Worm (Caenorhabditis elegans) whole organism, late embryonic: Measurements from ENCODE around the gene srh-274.
"Not testable (repeated sequence)": the region's sequence is repeated elsewhere in the genome, so short reads cannot be mapped to it uniquely, and the experiment has no call there.

Experiments used
- C08G9.2 ChIP-seq: sonication (generic microtip); optimal IDR thresholded peaks from 2 replicates; lab custom pipeline; 2016; ENCODE audit warnings: mild to moderate bottlenecking, missing genetic modification characterization, moderate library complexity, missing compliant biosample characterization
- C38D4.7 ChIP-seq: fragments of 200-800 bp; sonication (Bioruptor generic); optimal IDR thresholded peaks from 2 replicates; lab custom pipeline; 2018; ENCODE audit warnings: mild to moderate bottlenecking, missing genetic modification characterization, moderate library complexity, missing compliant biosample characterization
- F13H6.1 ChIP-seq: sonication (generic microtip); optimal IDR thresholded peaks from 2 replicates; lab custom pipeline; 2016; ENCODE audit warnings: missing genetic modification characterization, missing compliant biosample characterization
- K02D7.2 ChIP-seq: sonication (generic microtip); optimal IDR thresholded peaks from 2 replicates; lab custom pipeline; 2017; ENCODE audit warnings: mild to moderate bottlenecking, missing genetic modification characterization, missing compliant biosample characterization
- K09A11.1 ChIP-seq: sonication (generic microtip); optimal IDR thresholded peaks from 2 replicates; lab custom pipeline; 2017; ENCODE audit warnings: antibody characterized with exemption, mild to moderate bottlenecking, missing genetic modification characterization, missing compliant biosample characterization; ENCODE audit not compliant: insufficient read depth
- T23F11.4 ChIP-seq: fragments of 200-800 bp; sonication (Bioruptor generic); optimal IDR thresholded peaks from 2 replicates; lab custom pipeline; 2018; ENCODE audit warnings: mild to moderate bottlenecking, missing genetic modification characterization, missing compliant biosample characterization
- Y22D7AL.16 ChIP-seq: sonication (generic microtip); optimal IDR thresholded peaks from 2 replicates; lab custom pipeline; 2016; ENCODE audit warnings: missing genetic modification characterization, missing compliant biosample characterization
- ahr-1 ChIP-seq: sonication (generic microtip); optimal IDR thresholded peaks from 2 replicates; lab custom pipeline; 2016; ENCODE audit warnings: missing genetic modification characterization, missing compliant biosample characterization
- ceh-18 ChIP-seq: sonication (generic microtip); optimal IDR thresholded peaks from 2 replicates; lab custom pipeline; 2016; ENCODE audit warnings: missing genetic modification characterization, missing compliant biosample characterization
- ceh-19 ChIP-seq: fragments of 200-800 bp; sonication (Bioruptor generic); optimal IDR thresholded peaks from 2 replicates; lab custom pipeline; 2018; ENCODE audit warnings: mild to moderate bottlenecking, missing genetic modification characterization, missing compliant biosample characterization
- ceh-2 ChIP-seq: sonication (generic microtip); optimal IDR thresholded peaks from 2 replicates; lab custom pipeline; 2016; ENCODE audit warnings: missing genotype, missing genetic modification characterization, missing compliant biosample characterization
- ceh-31 ChIP-seq: sonication (generic microtip); optimal IDR thresholded peaks from 2 replicates; lab custom pipeline; 2016; ENCODE audit warnings: missing genetic modification characterization, missing compliant biosample characterization
- ceh-34 ChIP-seq: sonication (generic microtip); optimal IDR thresholded peaks from 2 replicates; lab custom pipeline; 2016; ENCODE audit warnings: mild to moderate bottlenecking, missing genetic modification characterization, missing compliant biosample characterization
- ceh-48 ChIP-seq: sonication (generic microtip); optimal IDR thresholded peaks from 2 replicates; lab custom pipeline; 2016; ENCODE audit warnings: missing genetic modification characterization, inconsistent platforms, missing compliant biosample characterization
- ceh-6 ChIP-seq: fragments of 200-800 bp; sonication (Bioruptor generic); optimal IDR thresholded peaks from 2 replicates; lab custom pipeline; 2018; ENCODE audit warnings: mild to moderate bottlenecking, missing genetic modification characterization, missing compliant biosample characterization
- elt-2 ChIP-seq: sonication (generic microtip); optimal IDR thresholded peaks from 2 replicates; lab custom pipeline; 2016; ENCODE audit warnings: missing genetic modification reagents, missing genetic modification characterization, missing compliant biosample characterization
- fax-1 ChIP-seq: sonication (generic microtip); optimal IDR thresholded peaks from 2 replicates; lab custom pipeline; 2016; ENCODE audit warnings: missing genotype, missing genetic modification characterization, missing compliant biosample characterization
- fkh-10 ChIP-seq: fragments of 150-350 bp; optimal IDR thresholded peaks from 2 replicates; lab custom pipeline; 2014; ENCODE audit warnings: missing biosample characterization, missing genetic modification reagents, missing genetic modification characterization
- fkh-6 ChIP-seq: sonication (generic microtip); optimal IDR thresholded peaks from 2 replicates; lab custom pipeline; 2016; ENCODE audit warnings: missing genetic modification characterization, missing compliant biosample characterization
- hlh-13 ChIP-seq: fragments of 200-800 bp; sonication (Bioruptor generic); optimal IDR thresholded peaks from 2 replicates; lab custom pipeline; 2018; ENCODE audit warnings: mild to moderate bottlenecking, missing genetic modification characterization, missing compliant biosample characterization
- hlh-30 ChIP-seq: sonication (generic microtip); optimal IDR thresholded peaks from 2 replicates; lab custom pipeline; 2017; ENCODE audit warnings: antibody characterized with exemption, missing genetic modification characterization, missing compliant biosample characterization; ENCODE audit not compliant: insufficient read depth
- lim-6 ChIP-seq: sonication (generic microtip); optimal IDR thresholded peaks from 2 replicates; lab custom pipeline; 2016; ENCODE audit warnings: missing genetic modification characterization, missing compliant biosample characterization
- lin-11 ChIP-seq: fragments of 200-800 bp; sonication (Bioruptor generic); optimal IDR thresholded peaks from 2 replicates; lab custom pipeline; 2018; ENCODE audit warnings: mild to moderate bottlenecking, missing genetic modification characterization, missing compliant biosample characterization
- madf-2 ChIP-seq: sonication (generic microtip); optimal IDR thresholded peaks from 2 replicates; lab custom pipeline; 2017; ENCODE audit warnings: missing genetic modification characterization, missing compliant biosample characterization
- npax-4 ChIP-seq: sonication (generic microtip); optimal IDR thresholded peaks from 2 replicates; lab custom pipeline; 2016; ENCODE audit warnings: missing genetic modification characterization, missing compliant biosample characterization
- odd-2 ChIP-seq: sonication (generic microtip); optimal IDR thresholded peaks from 2 replicates; lab custom pipeline; 2017; ENCODE audit warnings: antibody characterized with exemption, mild to moderate bottlenecking, missing genetic modification characterization, missing compliant biosample characterization
- pha-4 ChIP-seq: fragments of 150-350 bp; optimal IDR thresholded peaks from 2 replicates; lab custom pipeline; 2018; ENCODE audit warnings: missing biosample characterization, missing genetic modification reagents, missing genetic modification characterization
- pqm-1 ChIP-seq: sonication (generic microtip); optimal IDR thresholded peaks from 2 replicates; lab custom pipeline; 2016; ENCODE audit warnings: missing genetic modification characterization, missing compliant biosample characterization
- sdc-2 ChIP-seq: sonication (generic microtip); optimal IDR thresholded peaks from 2 replicates; lab custom pipeline; 2016; ENCODE audit warnings: missing genotype, missing genetic modification characterization, missing compliant biosample characterization
- sox-2 ChIP-seq: fragments of 200-800 bp; sonication (Bioruptor generic); IDR thresholded peaks from 2 replicates; pipeline ENCODE4 v1.3.6; 2022; ENCODE audit warnings: missing genetic modification reagents, missing genetic modification characterization, missing compliant biosample characterization
- syd-9 ChIP-seq: sonication (generic microtip); optimal IDR thresholded peaks from 2 replicates; lab custom pipeline; 2016; ENCODE audit warnings: mild to moderate bottlenecking, missing genetic modification characterization, moderate library complexity, missing compliant biosample characterization
- tbx-2 ChIP-seq: sonication (generic microtip); optimal IDR thresholded peaks from 2 replicates; lab custom pipeline; 2016; ENCODE audit warnings: missing genetic modification characterization, missing compliant biosample characterization
- tbx-7 ChIP-seq: sonication (generic microtip); optimal IDR thresholded peaks from 2 replicates; lab custom pipeline; 2016; ENCODE audit warnings: missing genotype, missing genetic modification characterization, missing compliant biosample characterization
- ttx-3 ChIP-seq: sonication (generic microtip); optimal IDR thresholded peaks from 2 replicates; lab custom pipeline; 2016; ENCODE audit warnings: missing genetic modification reagents, missing genetic modification characterization, missing compliant biosample characterization
- unc-3 ChIP-seq, 2 experiments: fragments of 200-800 bp in 1 of 2; sonication (Bioruptor generic) in 1 of 2; sonication (generic microtip) in 1 of 2; conservative IDR thresholded peaks in 1 of 2; optimal IDR thresholded peaks in 1 of 2; 2 replicates each; pipeline versions ENCODE4 v1.3.6 to Lab custom; 2016 to 2022; ENCODE audit warnings: missing compliant biosample characterization in 2 of 2, missing genetic modification characterization in 2 of 2, missing genetic modification reagents in 1 of 2
- unc-42 ChIP-seq: sonication (generic microtip); optimal IDR thresholded peaks from 2 replicates; lab custom pipeline; 2016; ENCODE audit warnings: missing genotype, missing genetic modification characterization, missing compliant biosample characterization
- unc-86 ChIP-seq: sonication (generic microtip); optimal IDR thresholded peaks from 2 replicates; lab custom pipeline; 2016; ENCODE audit warnings: missing genetic modification characterization, missing compliant biosample characterization
- ztf-16 ChIP-seq: sonication (generic microtip); optimal IDR thresholded peaks from 2 replicates; lab custom pipeline; 2017; ENCODE audit warnings: missing genetic modification characterization, missing compliant biosample characterization

Gene srh-274

DNA sequence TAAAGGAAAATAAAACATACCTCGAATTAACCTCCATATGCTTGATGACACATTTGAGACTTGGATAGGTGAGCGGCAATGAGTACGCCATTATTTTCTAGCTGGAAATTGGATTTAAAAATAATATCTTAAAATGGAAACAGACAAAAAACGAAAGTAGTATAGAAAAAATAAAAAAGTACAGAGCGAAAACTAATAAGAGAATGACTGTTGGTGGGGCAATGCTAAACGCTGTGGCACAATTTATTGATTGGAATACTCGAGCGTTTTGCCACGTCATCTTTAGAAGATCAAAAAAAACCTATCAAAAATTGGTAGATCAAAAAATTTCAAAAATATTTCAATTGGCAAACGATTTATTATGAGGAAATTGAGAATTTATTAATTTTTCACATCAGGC, 34.9 kb upstream of the srh-274 start, which contains the start of gene fbxc-32:
Gene fbxc-32, minus strand, starts transcription at position 101 of the 400 bp plus-strand sequence.
- TF ChIP-seq K02D7.2 (no peak), npax-4 (tag; lab: Kevin White, UChicago) (no peak), ttx-3 (no peak), sox-2 (GFP tag; lab: Robert Waterston, UW) (no peak), Y22D7AL.16 (tag; lab: Kevin White, UChicago) (no peak), T23F11.4 (GFP tag; lab: Kevin White, UChicago) (no peak), madf-2 (tag; lab: Kevin White, UChicago) (no peak), ceh-48 (tag; lab: Kevin White, UChicago) (no peak), pqm-1 (tag; lab: Kevin White, UChicago) (no peak), elt-2 (tag; lab: Kevin White, UChicago) (no peak), syd-9 (tag; lab: Kevin White, UChicago) (no peak), tbx-2 (tag; lab: Kevin White, UChicago) (no peak), fkh-6 (no peak), lin-11 (tag; lab: Kevin White, UChicago) (no peak), hlh-13 (GFP tag; lab: Kevin White, UChicago) (no peak), ceh-34 (tag; lab: Kevin White, UChicago) (no peak), unc-42 (tag; lab: Kevin White, UChicago) (no peak), tbx-7 (no peak), odd-2 (tag; lab: Kevin White, UChicago) (no peak)
- TF ChIP-seq, all 69 proteins: peak for 0

ce11 chrII:950374-950773, 32.6 kb upstream of the srh-274 start:
- TF ChIP-seq Y22D7AL.16 (tag; lab: Kevin White, UChicago) (no peak), unc-86 (tag; lab: Kevin White, UChicago) (no peak), C08G9.2 (no peak), ceh-19 (GFP tag; lab: Kevin White, UChicago) (peak; percentile 28), fkh-10 (GFP tag; lab: Kevin White, UChicago) (no peak), K09A11.1 (no peak), fax-1 (tag; lab: Kevin White, UChicago) (no peak), ceh-48 (tag; lab: Kevin White, UChicago) (peak; percentile 46)

DNA sequence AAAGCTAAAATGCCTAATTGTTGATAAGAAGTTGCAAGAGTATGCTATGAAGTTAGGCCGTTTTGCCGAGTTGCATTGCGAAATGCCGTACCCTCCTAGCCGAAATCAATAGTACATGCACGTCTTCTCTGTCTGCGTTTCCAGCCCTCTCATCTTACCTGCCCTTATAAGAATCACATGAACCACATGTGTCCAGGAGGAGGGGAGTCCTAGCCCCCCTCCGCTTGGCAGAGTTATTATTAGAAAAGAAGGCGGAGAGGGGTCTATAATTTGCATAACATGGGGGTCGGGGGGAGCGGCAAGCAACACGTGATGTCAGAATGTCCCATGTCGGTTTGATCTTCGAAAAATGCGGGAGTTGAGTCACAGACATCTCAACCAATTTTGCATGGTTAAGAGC, 29.9 kb upstream of the srh-274 start:
- no peak for TF ChIP-seq ahr-1 (tag; lab: Kevin White, UChicago)
- TF ChIP-seq ceh-48 (tag; lab: Kevin White, UChicago), result peak; percentile 6
- no peak for TF ChIP-seq tbx-7
- TF ChIP-seq npax-4 (tag; lab: Kevin White, UChicago), result no peak
- TF ChIP-seq hlh-13 (GFP tag; lab: Kevin White, UChicago), result no peak
- peak; percentile 60 for TF ChIP-seq hlh-30

DNA sequence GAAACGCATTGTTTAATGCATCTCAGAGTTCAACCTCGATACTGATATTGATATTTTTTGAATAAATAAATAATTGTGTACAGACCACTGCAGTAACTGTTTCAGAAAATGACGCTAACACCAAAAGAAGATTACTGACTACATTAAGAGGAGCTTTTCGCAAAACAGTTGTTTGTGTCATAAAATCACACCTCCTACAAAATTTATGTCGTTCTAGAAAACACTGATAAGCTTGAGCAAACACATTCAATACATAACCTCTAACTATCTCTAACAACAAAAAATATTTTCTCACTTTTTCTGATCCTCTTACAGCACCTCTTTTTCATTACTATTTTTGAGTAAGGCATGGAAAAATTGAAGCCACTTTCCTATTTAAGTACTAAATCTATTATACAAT, 28.3 kb upstream of the srh-274 start, which contains the start of gene fbxc-7:
Gene fbxc-7, plus strand, starts transcription at position 301 of the 400 bp plus-strand sequence.
- not testable (repeated sequence) for TF ChIP-seq ceh-6 (GFP tag; lab: Kevin White, UChicago); sdc-2 (tag; lab: Kevin White, UChicago); fax-1 (tag; lab: Kevin White, UChicago)

DNA sequence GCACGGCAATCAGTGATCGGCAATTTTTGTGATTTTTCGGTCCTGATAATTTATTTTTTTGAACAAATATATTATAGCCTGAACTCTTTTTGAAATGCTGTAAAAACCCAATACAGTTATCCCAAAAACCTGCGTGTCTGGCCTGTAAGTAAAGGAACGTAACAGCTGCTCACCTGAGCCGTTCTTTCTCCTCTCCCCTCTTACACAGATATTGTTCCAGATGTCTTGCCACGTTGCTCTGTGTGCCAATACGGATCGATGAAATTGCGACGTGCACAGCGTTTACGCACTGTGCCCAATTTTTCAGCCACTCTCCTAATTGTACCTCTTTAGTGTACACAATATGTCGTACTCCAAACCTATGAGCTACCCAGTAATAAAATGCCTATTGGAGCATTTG, 24.3 kb upstream of the srh-274 start, which contains the start of gene sdz-4:
Gene sdz-4, plus strand, starts transcription at position 301 of the 400 bp plus-strand sequence.
- TF ChIP-seq tbx-2 (tag; lab: Kevin White, UChicago), result no peak
- no peak for TF ChIP-seq ztf-16 (tag; lab: Kevin White, UChicago)
- no peak for TF ChIP-seq lim-6 (tag; lab: Kevin White, UChicago)
- TF ChIP-seq ceh-31 (tag; lab: Kevin White, UChicago), result no peak
- no peak for TF ChIP-seq hlh-13 (GFP tag; lab: Kevin White, UChicago)
- no peak for TF ChIP-seq ceh-2
- TF ChIP-seq pha-4 (tag; lab: Kevin White, UChicago), result no peak
- TF ChIP-seq npax-4 (tag; lab: Kevin White, UChicago), result no peak
- TF ChIP-seq ttx-3, result no peak
- TF ChIP-seq ceh-18 (tag; lab: Kevin White, UChicago), result no peak
- TF ChIP-seq ahr-1 (tag; lab: Kevin White, UChicago), result no peak
- TF ChIP-seq unc-3 (GFP tag; conservative IDR thresholded peaks at IDR 0.05; lab: Robert Waterston, UW), result no peak
- TF ChIP-seq unc-3 (tag; optimal IDR thresholded peaks at IDR 0.05; lab: Kevin White, UChicago), result no peak
- TF ChIP-seq C38D4.7 (GFP tag; lab: Kevin White, UChicago), result no peak
- no peak for TF ChIP-seq F13H6.1
- TF ChIP-seq syd-9 (tag; lab: Kevin White, UChicago), result no peak
